Fruit fly (Drosophila melanogaster) whole organism, wandering third instar larva: ENCODE data around the gene Exo70.

Experiments used
- Abd-B ChIP-seq: fragments of >200 bp; optimal IDR thresholded peaks from 2 replicates; lab custom pipeline; 2017; ENCODE audit warnings: missing biosample characterization, missing genetic modification characterization
- CG9705 ChIP-seq: fragments of 200-800 bp; sonication (Bioruptor generic); optimal IDR thresholded peaks from 2 replicates; lab custom pipeline; 2018; ENCODE audit warnings: missing biosample characterization, mild to moderate bottlenecking, missing genetic modification characterization
- Dfd ChIP-seq: fragments of >200 bp; optimal IDR thresholded peaks from 2 replicates; lab custom pipeline; 2017; ENCODE audit warnings: missing biosample characterization, missing genetic modification characterization
- Dif ChIP-seq: fragments of 200-275, 200-300 bp; sonication (Bioruptor generic); optimal IDR thresholded peaks from 2 replicates; lab custom pipeline; 2018; ENCODE audit warnings: missing biosample characterization, missing genetic modification characterization; ENCODE audit not compliant: partially characterized antibody
- HLH106 ChIP-seq: fragments of 200-800 bp; optimal IDR thresholded peaks from 3 replicates; lab custom pipeline; 2019; ENCODE audit warnings: missing biosample characterization, mild to moderate bottlenecking, missing genetic modification characterization, moderate library complexity
- Hnf4 ChIP-seq: fragments of 200-800 bp; sonication (Bioruptor generic); optimal IDR thresholded peaks from 2 replicates; lab custom pipeline; 2016; ENCODE audit warnings: missing biosample characterization, mild to moderate bottlenecking, missing genetic modification characterization
- Hr78 ChIP-seq: fragments of >200 bp; optimal IDR thresholded peaks from 2 replicates; lab custom pipeline; 2017; ENCODE audit warnings: missing biosample characterization, missing genetic modification characterization
- Hr83 ChIP-seq: fragments of 200-300 bp; sonication (Bioruptor generic); optimal IDR thresholded peaks from 2 replicates; lab custom pipeline; 2016; ENCODE audit warnings: missing biosample characterization, mild to moderate bottlenecking, missing genetic modification characterization, moderate library complexity; ENCODE audit not compliant: poor library complexity, severe bottlenecking
- Jra ChIP-seq: sonication (Bioruptor generic); optimal IDR thresholded peaks from 2 replicates; lab custom pipeline; 2016; ENCODE audit warnings: missing biosample characterization, missing genetic modification characterization
- Mio ChIP-seq: sonication (Bioruptor generic); optimal IDR thresholded peaks from 2 replicates; lab custom pipeline; 2016; ENCODE audit warnings: missing biosample characterization, missing genetic modification characterization
- Myc ChIP-seq: fragments of >200 bp; optimal IDR thresholded peaks from 2 replicates; lab custom pipeline; 2017
- N ChIP-seq: fragments of >200 bp; optimal IDR thresholded peaks from 2 replicates; lab custom pipeline; 2018; ENCODE audit warnings: missing biosample characterization, missing external identifiers, missing genetic modification characterization
- OdsH ChIP-seq: fragments of 200-800 bp; sonication (Bioruptor generic); optimal IDR thresholded peaks from 2 replicates; lab custom pipeline; 2016; ENCODE audit warnings: missing biosample characterization, mild to moderate bottlenecking, missing genetic modification characterization
- Rel ChIP-seq, 2 experiments: fragments of 200-800 bp; sonication (Bioruptor generic) in 1 of 2; optimal IDR thresholded peaks; 2 replicates in 1 of 2; 3 replicates in 1 of 2; lab custom pipeline; 2016 to 2019; ENCODE audit warnings: mild to moderate bottlenecking in 2 of 2, missing biosample characterization in 2 of 2, missing genetic modification characterization in 2 of 2, moderate library complexity in 1 of 2
- Sp1 ChIP-seq: fragments of 200-800 bp; sonication (Bioruptor generic); optimal IDR thresholded peaks from 3 replicates; lab custom pipeline; 2019; ENCODE audit warnings: missing biosample characterization, mild to moderate bottlenecking, missing genetic modification characterization, moderate library complexity
- Vsx2 ChIP-seq: fragments of 200-300, 225-300 bp; sonication (Bioruptor generic); optimal IDR thresholded peaks from 2 replicates; lab custom pipeline; 2018; ENCODE audit warnings: missing biosample characterization, missing genetic modification characterization; ENCODE audit not compliant: partially characterized antibody
- br ChIP-seq: fragments of 200-800 bp; sonication (Bioruptor generic); optimal IDR thresholded peaks from 2 replicates; lab custom pipeline; 2016; ENCODE audit warnings: missing biosample characterization, missing genetic modification characterization
- brk ChIP-seq: fragments of 200-800 bp; sonication (Bioruptor generic); optimal IDR thresholded peaks from 2 replicates; lab custom pipeline; 2016; ENCODE audit warnings: missing biosample characterization, mild to moderate bottlenecking, missing genetic modification characterization
- dl ChIP-seq, 2 experiments: fragments of 175-275, 200-275 bp in 1 of 2; fragments of 200-275 bp in 1 of 2; sonication (Bioruptor generic); optimal IDR thresholded peaks; lab custom pipeline; 2018; ENCODE audit warnings: mild to moderate bottlenecking in 2 of 2, missing biosample characterization in 2 of 2, missing genetic modification characterization in 2 of 2, moderate library complexity in 2 of 2; ENCODE audit not compliant: partially characterized antibody in 2 of 2, insufficient read depth in 1 of 2
- dmrt93B ChIP-seq: fragments of 200-800 bp; sonication (Bioruptor generic); optimal IDR thresholded peaks from 2 replicates; lab custom pipeline; 2018; ENCODE audit warnings: missing biosample characterization, mild to moderate bottlenecking, missing genetic modification characterization
- dsf ChIP-seq: sonication (Bioruptor generic); optimal IDR thresholded peaks from 2 replicates; lab custom pipeline; 2016; ENCODE audit warnings: missing biosample characterization, missing genetic modification characterization, borderline replicate concordance
- ey ChIP-seq: fragments of 200-800 bp; sonication (Bioruptor generic); optimal IDR thresholded peaks from 2 replicates; lab custom pipeline; 2016; ENCODE audit warnings: missing biosample characterization, missing genetic modification characterization
- foxo ChIP-seq, 2 experiments: fragments of 200-800 bp; sonication (Bioruptor generic); optimal IDR thresholded peaks; 2 replicates in 1 of 2; 3 replicates in 1 of 2; lab custom pipeline; 2016 to 2017; ENCODE audit warnings: missing biosample characterization in 2 of 2, missing genetic modification characterization in 2 of 2
- fru ChIP-seq: fragments of 200-800 bp; sonication (Bioruptor generic); optimal IDR thresholded peaks from 3 replicates; lab custom pipeline; 2016; ENCODE audit warnings: missing biosample characterization, mild to moderate bottlenecking, missing genetic modification characterization
- h ChIP-seq: fragments of 200-800 bp; sonication (Bioruptor generic); optimal IDR thresholded peaks from 3 replicates; lab custom pipeline; 2016; ENCODE audit warnings: missing biosample characterization, mild to moderate bottlenecking, missing genetic modification characterization
- jim ChIP-seq: fragments of 175-275, 200-325 bp; sonication (Bioruptor generic); optimal IDR thresholded peaks from 2 replicates; lab custom pipeline; 2016; ENCODE audit warnings: missing biosample characterization, mild to moderate bottlenecking, missing genetic modification characterization
- lola ChIP-seq: fragments of >200 bp; optimal IDR thresholded peaks from 2 replicates; lab custom pipeline; 2017; ENCODE audit warnings: missing biosample characterization, missing genetic modification characterization
- pan ChIP-seq: fragments of >200 bp; optimal IDR thresholded peaks from 2 replicates; lab custom pipeline; 2017
- psq ChIP-seq: fragments of 200-800 bp; sonication (Bioruptor generic); optimal IDR thresholded peaks from 3 replicates; lab custom pipeline; 2017; ENCODE audit warnings: missing biosample characterization, mild to moderate bottlenecking, missing genetic modification characterization, moderate library complexity
- rgr ChIP-seq: fragments of 200-800 bp; sonication (Bioruptor generic); optimal IDR thresholded peaks from 3 replicates; lab custom pipeline; 2016; ENCODE audit warnings: missing biosample characterization, mild to moderate bottlenecking, missing genetic modification characterization
- sage ChIP-seq: fragments of 200-800 bp; sonication (Bioruptor generic); optimal IDR thresholded peaks from 2 replicates; lab custom pipeline; 2016; ENCODE audit warnings: missing biosample characterization, mild to moderate bottlenecking, missing genetic modification characterization
- sv ChIP-seq: fragments of 200-800 bp; sonication (Bioruptor generic); optimal IDR thresholded peaks from 3 replicates; lab custom pipeline; 2016; ENCODE audit warnings: missing biosample characterization, missing genetic modification characterization
- tai ChIP-seq: sonication (Bioruptor generic); optimal IDR thresholded peaks from 2 replicates; lab custom pipeline; 2016; ENCODE audit warnings: missing biosample characterization, missing genetic modification characterization
- usp ChIP-seq: fragments of >200 bp; optimal IDR thresholded peaks from 2 replicates; lab custom pipeline; 2017; ENCODE audit warnings: missing biosample characterization, missing genetic modification characterization
- woc ChIP-seq: sonication (Bioruptor generic); optimal IDR thresholded peaks from 2 replicates; lab custom pipeline; 2016; ENCODE audit warnings: missing biosample characterization, mild to moderate bottlenecking, missing genetic modification characterization

Exo70 gene

DNA sequence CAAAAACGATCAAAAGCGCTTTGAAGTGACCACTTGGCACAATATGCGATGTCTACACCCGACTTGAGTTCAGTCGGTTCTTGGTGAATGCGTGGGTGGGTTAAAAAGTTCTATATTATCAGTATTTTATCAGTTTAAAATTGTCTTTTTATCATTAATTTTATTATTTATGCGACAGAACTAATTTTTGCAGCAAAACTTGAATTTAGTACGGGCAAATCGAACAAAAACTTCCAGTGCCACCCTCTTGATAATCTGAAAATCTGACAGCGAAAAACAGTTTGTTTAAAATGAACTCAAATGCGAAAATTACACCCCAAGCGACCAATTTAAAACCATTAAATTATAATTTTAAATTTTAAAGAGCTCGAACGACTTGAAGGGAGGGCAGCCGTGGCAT, 40.7 kb upstream of the Exo70 start (continued):
- peak; percentile 77 for TF ChIP-seq HLH106
- TF ChIP-seq Jra = no peak
- TF ChIP-seq N (GFP tag; lab: Kevin White, UChicago) = no peak
- TF ChIP-seq rgr = peak; percentile 59
- peak; percentile 51 for TF ChIP-seq psq (GFP tag; lab: Kevin White, UChicago)

DNA sequence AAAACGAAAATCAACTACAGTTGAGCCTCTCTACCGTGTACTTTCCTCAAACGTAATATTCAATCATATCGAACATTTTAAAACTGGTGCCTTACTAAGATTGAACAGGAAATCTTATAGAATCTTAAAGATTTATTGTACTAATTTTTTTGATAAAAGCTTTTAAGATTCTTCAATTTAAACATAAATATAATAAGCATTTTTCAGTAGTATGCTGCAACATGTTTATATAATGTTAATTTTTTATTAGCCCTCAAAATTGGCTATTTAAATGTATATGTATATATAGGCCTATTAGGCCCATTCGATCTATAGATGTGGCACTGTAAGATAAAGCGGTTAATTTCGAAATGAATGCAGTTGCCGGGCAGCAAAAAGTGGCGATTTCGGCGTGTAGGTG, 40.1 kb upstream of the Exo70 start:
- TF ChIP-seq CG9705 (GFP tag; lab: Kevin White, UChicago) (no peak), Hr78 (GFP tag; lab: Kevin White, UChicago) (no peak), N (GFP tag; lab: Kevin White, UChicago) (no peak), br (GFP tag; lab: Kevin White, UChicago) (no peak), usp (no peak), brk (no peak), Myc (no peak), HLH106 (no peak), sage (GFP tag; lab: Kevin White, UChicago) (no peak), dmrt93B (no peak)

DNA sequence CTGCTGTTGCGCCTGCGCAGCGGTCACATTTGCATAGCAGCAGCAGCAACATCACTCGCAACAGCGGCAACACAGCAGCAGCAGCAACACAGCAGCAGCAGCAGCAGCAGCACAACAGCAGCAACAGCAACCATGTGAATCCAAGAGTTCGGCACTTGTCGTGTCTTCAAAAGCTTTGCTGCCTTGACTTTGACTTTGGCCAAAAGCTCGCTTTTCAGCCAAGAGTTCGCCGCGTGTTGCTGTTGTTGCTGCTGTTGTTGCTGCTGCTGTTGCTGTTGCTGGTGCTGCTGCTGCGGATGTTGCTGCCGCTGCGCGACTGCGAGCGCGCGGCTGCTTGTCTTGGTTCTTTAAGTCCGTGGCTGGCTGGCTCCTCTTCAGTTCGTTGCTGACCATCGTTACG, 39.6 kb upstream of the Exo70 start, which contains the start of gene ImpE1:
TSS of gene ImpE1 (plus strand) at position 371 of the 400 bp plus-strand sequence.
- TF ChIP-seq Dfd (GFP tag; lab: Kevin White, UChicago) (peak; percentile 76), Abd-B (GFP tag; lab: Kevin White, UChicago) (no peak)

DNA sequence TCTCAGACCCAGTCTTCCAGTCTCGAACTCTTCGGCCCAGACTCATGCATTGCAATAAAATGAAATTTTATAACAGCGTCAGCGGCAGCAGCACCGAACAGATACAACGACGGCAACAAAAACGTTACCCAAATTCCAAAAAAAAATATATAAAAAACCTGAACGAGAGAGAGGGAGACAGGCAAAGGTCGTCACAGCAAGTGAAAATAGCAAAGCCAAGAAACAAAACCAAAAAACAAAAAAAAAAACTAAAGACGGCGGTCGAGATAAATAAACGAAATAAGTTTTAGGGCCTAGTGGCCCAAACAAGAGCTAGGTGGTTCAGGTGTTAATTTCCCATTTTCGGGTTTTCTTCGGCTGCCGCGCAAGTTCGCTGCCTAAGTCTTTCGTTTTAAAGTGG, 37.5 kb upstream of the Exo70 start:
- TF ChIP-seq Mio (GFP tag; lab: Kevin White, UChicago) (no peak), OdsH (no peak), jim (GFP tag; lab: Kevin White, UChicago) (no peak), dmrt93B (no peak), br (GFP tag; lab: Kevin White, UChicago) (no peak), HLH106 (no peak), rgr (no peak), dsf (no peak), Dif (GFP tag; lab: Kevin White, UChicago) (no peak), Abd-B (GFP tag; lab: Kevin White, UChicago) (no peak)

DNA sequence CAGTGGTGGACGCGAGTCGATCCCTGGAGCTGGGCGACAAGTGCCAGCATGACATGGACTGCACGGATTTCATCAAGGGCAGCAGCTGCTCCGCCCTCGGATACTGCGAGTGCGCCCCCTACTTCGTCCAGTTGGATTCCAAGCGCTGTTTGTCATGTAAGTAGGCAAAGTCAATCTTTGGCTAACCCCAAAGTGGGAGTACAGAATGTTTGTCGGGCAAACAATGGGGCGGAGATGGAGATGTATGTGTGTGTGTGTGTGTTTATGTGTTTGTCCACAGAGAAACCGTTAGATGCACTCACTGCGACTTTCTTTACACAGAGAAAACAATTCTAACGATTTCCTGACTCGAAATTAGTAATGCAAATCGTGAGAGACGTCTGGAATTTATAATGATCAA, 32.5 kb upstream of the Exo70 start:
- TF ChIP-seq Jra (no peak), Hr78 (GFP tag; lab: Kevin White, UChicago) (no peak), pan (lab: Kevin White, UChicago) (no peak), jim (GFP tag; lab: Kevin White, UChicago) (no peak), N (GFP tag; lab: Kevin White, UChicago) (no peak)

DNA sequence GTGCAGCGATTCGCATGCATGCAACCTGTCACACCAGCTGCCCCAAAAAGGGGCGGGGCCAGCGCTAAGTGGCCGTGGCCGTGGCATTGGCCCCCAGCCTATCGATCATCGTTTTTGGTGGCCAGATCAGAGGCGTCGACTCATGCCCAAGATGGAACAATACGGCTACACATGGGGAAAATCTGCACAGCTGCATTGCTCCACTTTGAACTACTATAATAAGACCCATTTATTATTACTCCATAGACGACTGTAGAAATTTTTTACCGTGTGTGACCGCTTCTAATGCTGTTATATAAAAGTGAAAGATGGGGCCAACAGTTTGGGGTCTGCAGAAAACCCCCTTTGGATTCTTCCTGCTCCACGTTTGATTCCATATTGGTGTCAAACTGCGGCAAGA, 27.7 kb upstream of the Exo70 start:
- TF ChIP-seq CG9705 (GFP tag; lab: Kevin White, UChicago) (no peak), br (GFP tag; lab: Kevin White, UChicago) (no peak)
- TF ChIP-seq, all 38 proteins: peak for 0

DNA sequence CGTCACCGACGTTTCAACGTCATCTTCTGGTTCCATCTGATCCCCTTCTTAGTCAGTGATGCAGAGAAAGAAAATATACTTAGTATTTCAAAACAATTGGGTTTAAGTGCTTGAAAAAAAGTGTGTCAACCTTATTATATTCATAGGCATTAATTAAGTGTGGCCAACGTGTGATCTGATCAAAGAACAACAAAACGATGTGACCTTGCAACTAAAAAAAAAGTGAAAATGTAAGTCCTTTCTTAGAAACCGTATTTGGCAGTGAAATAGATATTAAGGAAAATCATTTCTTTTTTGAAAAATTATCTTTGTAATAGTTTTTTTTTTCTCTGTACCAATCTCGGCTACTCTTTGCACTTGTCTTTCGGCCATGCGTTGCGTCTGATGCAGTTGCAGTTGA, 26.6 kb upstream of the Exo70 start:
- TF ChIP-seq Jra (no peak), Sp1 (GFP tag; lab: Kevin White, UChicago) (no peak), Dfd (GFP tag; lab: Kevin White, UChicago) (no peak), N (GFP tag; lab: Kevin White, UChicago) (no peak), jim (GFP tag; lab: Kevin White, UChicago) (no peak), Rel (GFP tag; optimal IDR thresholded peaks at IDR 0.05; lab: Kevin White, UChicago) (no peak), Rel (tag; optimal IDR thresholded peaks at IDR 0.05; lab: Kevin White, UChicago) (no peak), pan (lab: Kevin White, UChicago) (no peak), foxo (GFP tag; optimal IDR thresholded peaks at IDR 0.05; lab: Kevin White, UChicago) (peak in 1 of 2 experiments; percentile 39), tai (GFP tag; lab: Kevin White, UChicago) (no peak), fru (GFP tag; lab: Kevin White, UChicago) (peak; percentile 46), ey (peak; percentile 15), Myc (no peak), Abd-B (GFP tag; lab: Kevin White, UChicago) (no peak), dmrt93B (no peak), HLH106 (peak; percentile 12), Dif (GFP tag; lab: Kevin White, UChicago) (no peak), Hnf4 (GFP tag; lab: Kevin White, UChicago) (no peak), brk (no peak), Hr83 (GFP tag; lab: Kevin White, UChicago) (no peak), dl (GFP tag; optimal IDR thresholded peaks at IDR 0.05; lab: Kevin White, UChicago; ENCODE audit: insufficient read depth in 1 of 2, partially characterized antibody in 2 of 2) (no peak), lola (GFP tag; lab: Kevin White, UChicago) (no peak), dsf (no peak), woc (GFP tag; lab: Kevin White, UChicago) (peak; percentile 30), sv (GFP tag; lab: Kevin White, UChicago) (no peak), Vsx2 (GFP tag; lab: Kevin White, UChicago) (no peak), CG9705 (GFP tag; lab: Kevin White, UChicago) (no peak), h (GFP tag; lab: Kevin White, UChicago) (peak; percentile 55), rgr (peak; percentile 4), Mio (GFP tag; lab: Kevin White, UChicago) (no peak), psq (GFP tag; lab: Kevin White, UChicago) (peak; percentile 49), br (GFP tag; lab: Kevin White, UChicago) (peak; percentile 35), Hr78 (GFP tag; lab: Kevin White, UChicago) (no peak)
